Worm (Caenorhabditis elegans): Measurements from ENCODE around the gene srz-32.

Gene srz-32

ce11 chrIV:3440848-3441247 is 4.7 kb downstream of the srz-32 start, which contains the start of gene grd-10:
Gene grd-10 (plus strand): TSS chrIV:3441055.
- TF ChIP-seq nhr-11 (tag; optimal IDR thresholded peaks at IDR 0.05) (no peak), elt-3 (tag; optimal IDR thresholded peaks at IDR 0.05) (no peak), nhr-25 (tag; optimal IDR thresholded peaks at IDR 0.05) (peak; percentile 19), elt-1 (tag; optimal IDR thresholded peaks at IDR 0.05) (peak; percentile 91), tbx-2 (tag; optimal IDR thresholded peaks at IDR 0.05) (no peak)

ce11 chrIV:3442513-3442912 is 6.4 kb downstream of the srz-32 start:
- TF ChIP-seq elt-1 (tag; optimal IDR thresholded peaks at IDR 0.05) = no peak
- TF ChIP-seq sea-2 (GFP tag; optimal IDR thresholded peaks at IDR 0.05) = no peak
- TF ChIP-seq ama-1 (optimal IDR thresholded peaks at IDR 0.05) = no peak
- no peak for TF ChIP-seq ztf-4 (tag; optimal IDR thresholded peaks at IDR 0.05)
- TF ChIP-seq ceh-16 (tag; optimal IDR thresholded peaks at IDR 0.05) = no peak

ce11 chrIV:3444101-3444500 is 8.0 kb downstream of the srz-32 start, which contains the start of gene F09D12.2:
Gene F09D12.2 (minus strand): TSS chrIV:3444201.
- TF ChIP-seq ama-1 (optimal IDR thresholded peaks at IDR 0.05) (no peak), mdl-1 (tag; optimal IDR thresholded peaks at IDR 0.05) (no peak), lin-39 (tag; optimal IDR thresholded peaks at IDR 0.05) (no peak), tbx-2 (tag; optimal IDR thresholded peaks at IDR 0.05) (no peak), egl-5 (tag; optimal IDR thresholded peaks at IDR 0.05) (no peak), nhr-25 (tag; optimal IDR thresholded peaks at IDR 0.05) (no peak), nfya-1 (tag; optimal IDR thresholded peaks at IDR 0.05; ENCODE audit: insufficient read depth) (no peak), ceh-28 (tag; optimal IDR thresholded peaks at IDR 0.05) (no peak), skn-1 (tag; optimal IDR thresholded peaks at IDR 0.05) (no peak), nhr-11 (tag; optimal IDR thresholded peaks at IDR 0.05) (no peak), snpc-4 (tag; optimal IDR thresholded peaks at IDR 0.05) (no peak), elt-2 (tag; optimal IDR thresholded peaks at IDR 0.05) (no peak), jun-1 (tag; optimal IDR thresholded peaks at IDR 0.05) (no peak), nhr-67 (tag; optimal IDR thresholded peaks at IDR 0.05) (no peak), nhr-28 (tag; optimal IDR thresholded peaks at IDR 0.05) (no peak), daf-12 (tag; optimal IDR thresholded peaks at IDR 0.05) (no peak)

ce11 chrIV:3444614-3445013 is 8.5 kb downstream of the srz-32 start, which contains the start of gene F58E2.5:
Gene F58E2.5 (plus strand): TSS chrIV:3444914.
- no peak for TF ChIP-seq ceh-28 (tag; optimal IDR thresholded peaks at IDR 0.05)
- no peak for TF ChIP-seq ztf-11 (tag; optimal IDR thresholded peaks at IDR 0.05)
- no peak for TF ChIP-seq nhr-67 (tag; optimal IDR thresholded peaks at IDR 0.05)

- no peak for TF ChIP-seq nhr-76 (tag; optimal IDR thresholded peaks at IDR 0.05)
- TF ChIP-seq mdl-1 (tag; optimal IDR thresholded peaks at IDR 0.05) = no peak
- TF ChIP-seq tbx-2 (tag; optimal IDR thresholded peaks at IDR 0.05) = no peak
- no peak for TF ChIP-seq egl-5 (tag; optimal IDR thresholded peaks at IDR 0.05)
- TF ChIP-seq fos-1 (tag; optimal IDR thresholded peaks at IDR 0.05) = no peak
- no peak for TF ChIP-seq lsy-12 (tag; optimal IDR thresholded peaks at IDR 0.05)
- no peak for TF ChIP-seq ceh-9 (tag; optimal IDR thresholded peaks at IDR 0.05)
- TF ChIP-seq elt-3 (tag; optimal IDR thresholded peaks at IDR 0.05) = no peak
- TF ChIP-seq lin-15B (tag; optimal IDR thresholded peaks at IDR 0.05) = no peak
- TF ChIP-seq nhr-67 (tag; optimal IDR thresholded peaks at IDR 0.05) = no peak
- TF ChIP-seq nhr-12 (tag; optimal IDR thresholded peaks at IDR 0.05) = no peak
- no peak for TF ChIP-seq elt-1 (tag; optimal IDR thresholded peaks at IDR 0.05)
- no peak for TF ChIP-seq ztf-4 (tag; optimal IDR thresholded peaks at IDR 0.05)
- TF ChIP-seq hmg-11 (tag; optimal IDR thresholded peaks at IDR 0.05) = no peak
- TF ChIP-seq fkh-2 (tag; optimal IDR thresholded peaks at IDR 0.05) = no peak
- no peak for TF ChIP-seq ceh-28 (tag; optimal IDR thresholded peaks at IDR 0.05)
- TF ChIP-seq eor-1 (tag; optimal IDR thresholded peaks at IDR 0.05) = no peak
These were observed 11.2 kb downstream of the srz-32 start for ce11 chrIV:3447350-3447749.

ce11 chrIV:3452516-3452915 is 16.4 kb downstream of the srz-32 start:
- TF ChIP-seq elt-1 (tag; optimal IDR thresholded peaks at IDR 0.05) (no peak), nhr-12 (tag; optimal IDR thresholded peaks at IDR 0.05) (no peak), ceh-16 (tag; optimal IDR thresholded peaks at IDR 0.05) (no peak), nhr-67 (tag; optimal IDR thresholded peaks at IDR 0.05) (no peak), eor-1 (tag; optimal IDR thresholded peaks at IDR 0.05) (no peak), lin-15B (tag; optimal IDR thresholded peaks at IDR 0.05) (no peak), tbx-2 (tag; optimal IDR thresholded peaks at IDR 0.05) (no peak), nhr-43 (tag; optimal IDR thresholded peaks at IDR 0.05; ENCODE audit: poor library complexity, severe bottlenecking) (no peak), fos-1 (tag; optimal IDR thresholded peaks at IDR 0.05) (no peak), lin-39 (tag; optimal IDR thresholded peaks at IDR 0.05) (no peak), nhr-11 (tag; optimal IDR thresholded peaks at IDR 0.05) (no peak)

All from whole organism, L3 larva.